Fruit fly (Drosophila melanogaster): Measurements from ENCODE around the gene CG42594.
A peak's percentile ranks its signal among the peaks of the same experiment; 100 is the strongest.

Gene CG42594

dm6 chrX:4909938-4910778 lies 69.5 kb downstream of the CG42594 start:
- TF ChIP-seq pros (GFP tag; optimal IDR thresholded peaks at IDR 0.05) (peak; percentile 90), eyg (GFP tag; optimal IDR thresholded peaks at IDR 0.05) (peak; percentile 99), Eip74EF (GFP tag; optimal IDR thresholded peaks at IDR 0.05) (peak in 1 of 2 experiments; percentile 99), CG12299 (tag; optimal IDR thresholded peaks at IDR 0.05) (peak; percentile 99), HLH54F (GFP tag; optimal IDR thresholded peaks at IDR 0.05) (peak; percentile 100), Hr51 (GFP tag; optimal IDR thresholded peaks at IDR 0.05) (peak; percentile 100), CG6254 (GFP tag; optimal IDR thresholded peaks at IDR 0.05) (peak; percentile 98), CG11504 (tag; optimal IDR thresholded peaks at IDR 0.05) (peak; percentile 99), CG4820 (GFP tag; optimal IDR thresholded peaks at IDR 0.05) (peak; percentile 99), CG12155 (GFP tag; optimal IDR thresholded peaks at IDR 0.05) (peak; percentile 99), CG16779 (GFP tag; IDR thresholded peaks at IDR 0.05) (peak; percentile 100), HmgZ (tag; optimal IDR thresholded peaks at IDR 0.05) (peak; percentile 100), tup (GFP tag; optimal IDR thresholded peaks at IDR 0.05) (peak; percentile 99), grn (GFP tag; optimal IDR thresholded peaks at IDR 0.05) (peak; percentile 96), ems (GFP tag; optimal IDR thresholded peaks at IDR 0.05) (peak; percentile 100), zen2 (GFP tag; IDR thresholded peaks at IDR 0.05; ENCODE audit: partially characterized antibody) (no peak), CG18011 (GFP tag; optimal IDR thresholded peaks at IDR 0.05) (peak; percentile 94), grau (tag; optimal IDR thresholded peaks at IDR 0.05) (peak; percentile 100), sc (optimal IDR thresholded peaks at IDR 0.05) (no peak), sc (GFP tag; optimal IDR thresholded peaks at IDR 0.05) (peak; percentile 99), CG1647 (GFP tag; optimal IDR thresholded peaks at IDR 0.05) (peak; percentile 100), Atf3 (GFP tag; optimal IDR thresholded peaks at IDR 0.05) (peak; percentile 99), psq (GFP tag; optimal IDR thresholded peaks at IDR 0.05) (peak; percentile 99), lmd (GFP tag; IDR thresholded peaks at IDR 0.05) (peak; percentile 100), CG14710 (tag; optimal IDR thresholded peaks at IDR 0.05) (peak; percentile 99), dimm (GFP tag; IDR thresholded peaks at IDR 0.05) (peak; percentile 99), CG17186 (GFP tag; optimal IDR thresholded peaks at IDR 0.05) (peak; percentile 96), CG31441 (GFP tag; IDR thresholded peaks at IDR 0.05) (peak; percentile 100), Dad (GFP tag; optimal IDR thresholded peaks at IDR 0.05) (peak; percentile 100), fu2 (GFP tag; optimal IDR thresholded peaks at IDR 0.05) (peak; percentile 99), Gsc (GFP tag; IDR thresholded peaks at IDR 0.05) (peak; percentile 99), CG6654 (GFP tag; optimal IDR thresholded peaks at IDR 0.05) (peak; percentile 95), bsh (GFP tag; optimal IDR thresholded peaks at IDR 0.05) (peak; percentile 100), CG12659 (GFP tag; optimal IDR thresholded peaks at IDR 0.05) (peak; percentile 100), odd (GFP tag; optimal IDR thresholded peaks at IDR 0.05) (peak; percentile 100), ttk (GFP tag; IDR thresholded peaks at IDR 0.05) (peak; percentile 100), CG32772 (GFP tag; IDR thresholded peaks at IDR 0.05) (peak; percentile 100), ham (GFP tag; IDR thresholded peaks at IDR 0.05) (peak; percentile 99), ci (GFP tag; IDR thresholded peaks at IDR 0.05) (peak; percentile 100), Hr78 (GFP tag; optimal IDR thresholded peaks at IDR 0.05) (peak in 1 of 2 experiments; percentile 98), CHES-1-like (GFP tag; optimal IDR thresholded peaks at IDR 0.05) (peak; percentile 100), Mes4 (GFP tag; optimal IDR thresholded peaks at IDR 0.05) (peak; percentile 99), Bteb2 (GFP tag; optimal IDR thresholded peaks at IDR 0.05) (peak; percentile 100), CTCF (GFP tag; optimal IDR thresholded peaks at IDR 0.05) (peak; percentile 80), CG6175 (GFP tag; IDR thresholded peaks at IDR 0.05) (peak; percentile 99), chm (GFP tag; IDR thresholded peaks at IDR 0.05) (peak; percentile 100), chif (GFP tag; optimal IDR thresholded peaks at IDR 0.05) (peak; percentile 99 to 100), da (GFP tag; optimal IDR thresholded peaks at IDR 0.05) (peak; percentile 99), wdn (GFP tag; IDR thresholded peaks at IDR 0.05) (peak; percentile 100)

Measured in whole organism, embryonic.